Fruit fly (Drosophila melanogaster) whole organism, embryonic: ENCODE data around the gene Bruce.

ENCODE experiments used
- Adf1 ChIP-seq: fragments of 200-800 bp; sonication (Bioruptor generic); IDR thresholded peaks from 2 replicates; pipeline ENCODE4 v1.3.6; 2022; ENCODE audit warnings: missing biosample characterization, missing genetic modification characterization
- Atf6 ChIP-seq: fragments of 200-800 bp; sonication (Bioruptor generic); IDR thresholded peaks from 2 replicates; pipeline ENCODE4 v1.3.6; 2022; ENCODE audit warnings: missing biosample characterization, missing genetic modification characterization
- CG10209 ChIP-seq: fragments of 200-800 bp; sonication (Bioruptor generic); optimal IDR thresholded peaks from 3 replicates; lab custom pipeline; 2017; ENCODE audit warnings: missing biosample characterization, mild to moderate bottlenecking, missing genetic modification characterization, missing genetic modification reagents
- CG11093 ChIP-seq: fragments of 200-800 bp; sonication (Bioruptor generic); IDR thresholded peaks from 3 replicates; pipeline ENCODE4 v1.3.6; 2022; ENCODE audit warnings: missing biosample characterization, missing genetic modification characterization
- CG12769 ChIP-seq: fragments of 200-800 bp; sonication (Bioruptor generic); optimal IDR thresholded peaks from 2 replicates; lab custom pipeline; 2019; ENCODE audit warnings: missing biosample characterization, mild to moderate bottlenecking, missing genetic modification characterization, moderate library complexity
- CG14441 ChIP-seq: fragments of 200-800 bp; sonication (Bioruptor generic); IDR thresholded peaks from 2 replicates; pipeline ENCODE4 v1.3.6; 2022; ENCODE audit warnings: missing biosample characterization, missing genetic modification characterization
- CG14667 ChIP-seq: fragments of 200-800 bp; sonication (Bioruptor generic); IDR thresholded peaks from 2 replicates; pipeline ENCODE4 v1.3.6; 2022; ENCODE audit warnings: missing biosample characterization, missing genetic modification characterization
- CG15011 ChIP-seq: fragments of 200-800 bp; sonication (Bioruptor generic); optimal IDR thresholded peaks from 3 replicates; lab custom pipeline; 2018; ENCODE audit warnings: missing biosample characterization, mild to moderate bottlenecking, missing genetic modification characterization
- CG15514 ChIP-seq: fragments of 200-800 bp; sonication (Bioruptor generic); optimal IDR thresholded peaks from 3 replicates; lab custom pipeline; 2017; ENCODE audit warnings: missing biosample characterization, missing genetic modification characterization, mild to moderate bottlenecking, moderate library complexity, missing genetic modification reagents
- CG16863 ChIP-seq: fragments of 200-800 bp; sonication (Bioruptor generic); optimal IDR thresholded peaks from 3 replicates; lab custom pipeline; 2016; ENCODE audit warnings: missing biosample characterization, missing genetic modification characterization
- CG2199 ChIP-seq: fragments of 200-800 bp; sonication (Bioruptor generic); IDR thresholded peaks from 3 replicates; pipeline ENCODE4 v1.3.6; 2022; ENCODE audit warnings: missing biosample characterization, missing genetic modification characterization
- CG2678 ChIP-seq: fragments of 200-800 bp; sonication (Bioruptor generic); optimal IDR thresholded peaks from 3 replicates; lab custom pipeline; 2019; ENCODE audit warnings: missing biosample characterization, mild to moderate bottlenecking, missing genetic modification characterization, moderate library complexity
- CG31365 ChIP-seq: fragments of 200-800 bp; sonication (Bioruptor generic); optimal IDR thresholded peaks from 2 replicates; lab custom pipeline; 2018; ENCODE audit warnings: missing biosample characterization, mild to moderate bottlenecking, missing genetic modification characterization
- CG32532 ChIP-seq: fragments of 200-800 bp; sonication (Bioruptor generic); IDR thresholded peaks from 2 replicates; pipeline ENCODE4 v1.3.6; 2022; ENCODE audit warnings: missing biosample characterization, missing genetic modification characterization
- CG34224 ChIP-seq: fragments of 200-800 bp; sonication (Bioruptor generic); IDR thresholded peaks from 3 replicates; pipeline ENCODE4 v1.3.6; 2022; ENCODE audit warnings: missing biosample characterization, missing genetic modification characterization; ENCODE audit not compliant: partially characterized antibody
- CG34376 ChIP-seq: fragments of 200-800 bp; sonication (Bioruptor generic); optimal IDR thresholded peaks from 2 replicates; lab custom pipeline; 2018; ENCODE audit warnings: missing biosample characterization, mild to moderate bottlenecking, missing genetic modification characterization
- CG4424 ChIP-seq: fragments of 200-800 bp; sonication (Bioruptor generic); optimal IDR thresholded peaks from 3 replicates; lab custom pipeline; 2016; ENCODE audit warnings: missing biosample characterization, missing genetic modification characterization
- CG6791 ChIP-seq: fragments of 200-800 bp; sonication (Bioruptor generic); IDR thresholded peaks from 3 replicates; pipeline ENCODE4 v1.3.6; 2022; ENCODE audit warnings: missing biosample characterization, missing genetic modification characterization; ENCODE audit not compliant: partially characterized antibody
- CG8924 ChIP-seq: fragments of 200-800 bp; optimal IDR thresholded peaks from 3 replicates; lab custom pipeline; 2019; ENCODE audit warnings: missing biosample characterization, mild to moderate bottlenecking, missing genetic modification characterization, moderate library complexity
- Deaf1 ChIP-seq: fragments of 200-800 bp; optimal IDR thresholded peaks from 3 replicates; lab custom pipeline; 2019; ENCODE audit warnings: missing biosample characterization, mild to moderate bottlenecking, missing genetic modification characterization, moderate library complexity
- E2f2 ChIP-seq: fragments of 200-800 bp; sonication (Bioruptor generic); IDR thresholded peaks from 2 replicates; pipeline ENCODE4 v1.3.6; 2022; ENCODE audit warnings: missing biosample characterization, missing genetic modification characterization
- Ets65A ChIP-seq: fragments of 200-800 bp; sonication (Bioruptor generic); peaks from one replicate; lab custom pipeline; 2016; ENCODE audit warnings: missing biosample characterization, missing genetic modification characterization
- HLHmδ ChIP-seq: fragments of 200-800 bp; sonication (Bioruptor generic); optimal IDR thresholded peaks from 2 replicates; lab custom pipeline; 2018; ENCODE audit warnings: missing biosample characterization, mild to moderate bottlenecking, missing genetic modification characterization, moderate library complexity
- HmgD ChIP-seq: fragments of 200-800 bp; sonication (Bioruptor generic); optimal IDR thresholded peaks from 3 replicates; lab custom pipeline; 2016; ENCODE audit warnings: missing biosample characterization, missing genetic modification characterization
- Jarid2 ChIP-seq: fragments of 200-800 bp; sonication (Bioruptor generic); optimal IDR thresholded peaks from 3 replicates; lab custom pipeline; 2017; ENCODE audit warnings: mild to moderate bottlenecking, missing biosample characterization, missing genetic modification reagents, missing genetic modification characterization
- Med ChIP-seq: fragments of 200-800 bp; sonication (Bioruptor generic); peaks from one replicate; lab custom pipeline; 2016; ENCODE audit warnings: missing biosample characterization, missing genetic modification characterization, mild to moderate bottlenecking, inconsistent platforms, moderate library complexity
- NC2β ChIP-seq: fragments of 200-800 bp; sonication (Bioruptor generic); optimal IDR thresholded peaks from 2 replicates; lab custom pipeline; 2016; ENCODE audit warnings: missing biosample characterization, missing genetic modification characterization
- Opbp ChIP-seq: fragments of 200-800 bp; sonication (Bioruptor generic); IDR thresholded peaks from 3 replicates; pipeline ENCODE4 v1.3.6; 2022; ENCODE audit warnings: missing biosample characterization, missing genetic modification characterization; ENCODE audit not compliant: partially characterized antibody
- Pdp1 ChIP-seq, 2 experiments: fragments of 200-800 bp; sonication (Bioruptor generic); optimal IDR thresholded peaks; 3 replicates each; lab custom pipeline; 2016; ENCODE audit warnings: missing biosample characterization in 2 of 2, missing genetic modification characterization in 2 of 2, mild to moderate bottlenecking in 1 of 2, moderate library complexity in 1 of 2
- Rfx ChIP-seq: fragments of 200-800 bp; sonication (Bioruptor generic); IDR thresholded peaks from 2 replicates; pipeline ENCODE4 v1.3.6; 2022; ENCODE audit warnings: missing biosample characterization, missing genetic modification characterization
- Sox102F ChIP-seq: fragments of 200-800 bp; sonication (Bioruptor generic); optimal IDR thresholded peaks from 2 replicates; lab custom pipeline; 2018; ENCODE audit warnings: missing biosample characterization, mild to moderate bottlenecking, missing genetic modification characterization, moderate library complexity
- Trl ChIP-seq, 3 experiments: fragments of >200 bp in 2 of 3; fragments of 200-800 bp in 1 of 3; sonication (Bioruptor generic) in 1 of 3; optimal IDR thresholded peaks; 2 replicates in 1 of 3; 3 replicates in 2 of 3; lab custom pipeline; 2016 to 2017; ENCODE audit warnings: missing biosample characterization in 1 of 3, missing genetic modification characterization in 1 of 3
- cg ChIP-seq: fragments of 200-800 bp; sonication (Bioruptor generic); optimal IDR thresholded peaks from 3 replicates; lab custom pipeline; 2019; ENCODE audit warnings: missing biosample characterization, mild to moderate bottlenecking, missing genetic modification characterization, moderate library complexity
- cwo ChIP-seq: fragments of 200-800 bp; sonication (Bioruptor generic); optimal IDR thresholded peaks from 3 replicates; lab custom pipeline; 2017; ENCODE audit warnings: missing biosample characterization, missing genetic modification characterization, mild to moderate bottlenecking, moderate library complexity, missing genetic modification reagents
- gem ChIP-seq: fragments of 200-800 bp; sonication (Bioruptor generic); optimal IDR thresholded peaks from 2 replicates; lab custom pipeline; 2019; ENCODE audit warnings: missing biosample characterization, mild to moderate bottlenecking, missing genetic modification characterization, moderate library complexity
- grn ChIP-seq: fragments of 200-800 bp; sonication (Bioruptor generic); optimal IDR thresholded peaks from 3 replicates; lab custom pipeline; 2017; ENCODE audit warnings: missing biosample characterization, missing genetic modification characterization
- insv ChIP-seq, 2 experiments: fragments of 200-800 bp; sonication (Bioruptor generic); optimal IDR thresholded peaks; 3 replicates each; lab custom pipeline; 2016 to 2018; ENCODE audit warnings: missing biosample characterization in 2 of 2, missing genetic modification characterization in 2 of 2
- kah ChIP-seq: fragments of 200-800 bp; sonication (Bioruptor generic); optimal IDR thresholded peaks from 2 replicates; lab custom pipeline; 2018; ENCODE audit warnings: missing biosample characterization, mild to moderate bottlenecking, missing genetic modification characterization
- mld ChIP-seq: fragments of 200-800 bp; sonication (Bioruptor generic); IDR thresholded peaks from 3 replicates; pipeline ENCODE4 v1.3.6; 2022; ENCODE audit warnings: missing biosample characterization, missing genetic modification characterization; ENCODE audit not compliant: partially characterized antibody
- nau ChIP-seq: fragments of 200-800 bp; sonication (Bioruptor generic); optimal IDR thresholded peaks from 3 replicates; lab custom pipeline; 2017; ENCODE audit warnings: missing biosample characterization, mild to moderate bottlenecking, missing genetic modification characterization, missing genetic modification reagents
- otp ChIP-seq: fragments of 200-800 bp; sonication (Bioruptor generic); IDR thresholded peaks from 3 replicates; pipeline ENCODE4, ENCODE4 v1.3.6; 2022; ENCODE audit warnings: missing biosample characterization, missing genetic modification characterization
- trem ChIP-seq: fragments of 200-800 bp; optimal IDR thresholded peaks from 3 replicates; lab custom pipeline; 2019; ENCODE audit warnings: missing biosample characterization, mild to moderate bottlenecking, missing genetic modification characterization, moderate library complexity
- zen2 ChIP-seq: fragments of 200-800 bp; sonication (Bioruptor generic); IDR thresholded peaks from 3 replicates; pipeline ENCODE4 v1.3.6; 2022; ENCODE audit warnings: missing biosample characterization, missing genetic modification characterization; ENCODE audit not compliant: partially characterized antibody
- zfh1 ChIP-seq: fragments of 200-800 bp; sonication (Bioruptor generic); IDR thresholded peaks from 3 replicates; pipeline ENCODE4 v1.3.6; 2022; ENCODE audit warnings: missing biosample characterization, missing genetic modification characterization

Gene Bruce

DNA sequence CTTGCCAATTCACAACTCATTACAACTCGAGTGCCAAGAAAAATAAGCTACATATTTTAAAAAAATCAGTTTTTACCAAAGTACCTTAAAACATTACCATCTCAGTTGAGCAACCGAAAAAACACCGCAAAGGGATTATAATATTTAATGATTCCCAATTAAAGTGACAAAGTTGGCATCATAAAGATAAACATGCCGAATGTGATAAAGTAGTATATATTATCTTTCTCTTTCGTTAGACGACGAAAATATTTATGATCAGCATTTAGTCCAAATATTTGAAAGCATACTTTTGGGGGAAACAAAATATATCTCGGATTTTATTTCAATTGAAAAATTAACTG is 19.4 kb downstream of the Bruce start:
- TF ChIP-seq CG34376 (GFP tag; lab: Kevin White, UChicago) (peak; percentile 58), insv (GFP tag; optimal IDR thresholded peaks at IDR 0.05; lab: Kevin White, UChicago) (no peak), CG2199 (GFP tag; lab: Robert Waterston, UW) (0 out of 3 replicates have a peak, but pooled peaks have one; percentile 23), trem (tag; lab: Kevin White, UChicago) (no peak), HmgD (GFP tag; lab: Kevin White, UChicago) (no peak), CG4424 (GFP tag; lab: Kevin White, UChicago) (no peak), CG10209 (GFP tag; lab: Kevin White, UChicago) (no peak), CG14667 (GFP tag; lab: Robert Waterston, UW) (no peak)
- TF ChIP-seq, all 482 proteins: peak for 2

- TF ChIP-seq Rfx (GFP tag; lab: Robert Waterston, UW) (no peak), Med (GFP tag; lab: Kevin White, UChicago) (no peak), Adf1 (GFP tag; lab: Robert Waterston, UW) (no peak), Trl (optimal IDR thresholded peaks at IDR 0.05; lab: Kevin White, UChicago) (peak in 1 of 2 experiments; percentile 44), Trl (GFP tag; optimal IDR thresholded peaks at IDR 0.05; lab: Kevin White, UChicago) (no peak), CG11093 (no peak), kah (no peak), CG6791 (GFP tag; lab: Robert Waterston, UW) (peak; percentile 54; the same call in 1 of the 3 replicates), E2f2 (GFP tag; lab: Robert Waterston, UW) (0 out of 2 replicates have a peak, but pooled peaks have one; percentile 15), CG32532 (peak; percentile 24; the same call in 1 of the 2 replicates), otp (0 out of 3 replicates have a peak, but pooled peaks have one; percentile 5), CG14441 (GFP tag; lab: Robert Waterston, UW) (0 out of 2 replicates have a peak, but pooled peaks have one; percentile 6), Atf6 (peak; percentile 8; the same call in 1 of the 2 replicates), CG8924 (tag; lab: Kevin White, UChicago) (no peak), mld (GFP tag; lab: Robert Waterston, UW) (0 out of 3 replicates have a peak, but pooled peaks have one; percentile 35), NC2β (GFP tag; lab: Kevin White, UChicago) (no peak), Ets65A (GFP tag; lab: Kevin White, UChicago) (peak; percentile 39), Jarid2 (GFP tag; lab: Kevin White, UChicago) (no peak)
Measured at dm6 chr3R:10311076-10311744, 19.9 kb downstream of the Bruce start, which contains the start of gene CG6293. Gene CG6293 (minus strand): TSS chr3R:10311613.

- TF ChIP-seq zfh1 (GFP tag; lab: Robert Waterston, UW), result 0 out of 3 replicates have a peak, but pooled peaks have one; percentile 14
- TF ChIP-seq cwo (GFP tag; lab: Kevin White, UChicago), result peak; percentile 81
- peak in 1 of 2 experiments; percentile 54 for TF ChIP-seq Pdp1 (GFP tag; optimal IDR thresholded peaks at IDR 0.05; lab: Kevin White, UChicago)
- no peak for TF ChIP-seq CG15514
- peak; percentile 16 for TF ChIP-seq nau (GFP tag; lab: Kevin White, UChicago)
- TF ChIP-seq Opbp (GFP tag; lab: Robert Waterston, UW), result 0 out of 3 replicates have a peak, but pooled peaks have one; percentile 7
- TF ChIP-seq cg, result peak; percentile 57
- no peak for TF ChIP-seq CG15011
- no peak for TF ChIP-seq CG34224 (GFP tag; lab: Robert Waterston, UW)
- TF ChIP-seq CG12769, result peak; percentile 71
- no peak for TF ChIP-seq CG2678 (tag; lab: Kevin White, UChicago)
- TF ChIP-seq Trl (optimal IDR thresholded peaks at IDR 0.05; lab: Kevin White, UChicago), result peak; percentile 32 to 46
- no peak for TF ChIP-seq Trl (GFP tag; optimal IDR thresholded peaks at IDR 0.05; lab: Kevin White, UChicago)
- no peak for TF ChIP-seq CG16863 (GFP tag; lab: Kevin White, UChicago)
- peak; percentile 5 for TF ChIP-seq grn
- TF ChIP-seq HLHmδ (GFP tag; lab: Kevin White, UChicago), result peak; percentile 93
- TF ChIP-seq CG31365 (tag; lab: Kevin White, UChicago), result no peak
- TF ChIP-seq gem, result no peak
- TF ChIP-seq Sox102F (GFP tag; lab: Kevin White, UChicago), result peak; percentile 55
- peak; percentile 84 for TF ChIP-seq Deaf1
- 0 out of 3 replicates have a peak, but pooled peaks have one; percentile 55 for TF ChIP-seq CG2199 (GFP tag; lab: Robert Waterston, UW)
- TF ChIP-seq zen2 (GFP tag; lab: Robert Waterston, UW), result 0 out of 3 replicates have a peak, but pooled peaks have one; percentile 11
Measured at dm6 chr3R:10284169-10284568, 47.0 kb downstream of the Bruce start.
